Worm (Caenorhabditis elegans) whole organism, young adult: ENCODE measurements around the gene nhr-20.

Experiments used
- B0019.2 ChIP-seq: fragments of 200-800 bp; sonication (Bioruptor generic); conservative IDR thresholded peaks from 2 replicates; pipeline ENCODE4 v1.3.6; 2022; ENCODE audit warnings: missing genetic modification reagents, missing genetic modification characterization, missing compliant biosample characterization
- B0035.1 ChIP-seq: sonication (generic microtip); optimal IDR thresholded peaks from 2 replicates; lab custom pipeline; 2016; ENCODE audit warnings: missing genetic modification characterization, mild to moderate bottlenecking, missing compliant biosample characterization, missing genotype, missing genetic modification reagents
- B0261.1 ChIP-seq: sonication (generic microtip); optimal IDR thresholded peaks from 2 replicates; lab custom pipeline; 2016; ENCODE audit warnings: mild to moderate bottlenecking, missing genetic modification characterization, moderate library complexity, missing compliant biosample characterization
- F23B12.7 ChIP-seq: sonication (generic microtip); optimal IDR thresholded peaks from 2 replicates; lab custom pipeline; 2017; ENCODE audit warnings: missing genetic modification characterization, mild to moderate bottlenecking, missing compliant biosample characterization, antibody characterized with exemption, moderate library complexity; ENCODE audit not compliant: insufficient read depth
- F33H1.4 ChIP-seq: fragments of 200-800 bp; sonication (Bioruptor generic); IDR thresholded peaks from 2 replicates; pipeline ENCODE4 v1.3.6; 2022; ENCODE audit warnings: missing genetic modification reagents, missing genetic modification characterization, missing compliant biosample characterization
- F55B11.4 ChIP-seq: sonication (generic microtip); optimal IDR thresholded peaks from 2 replicates; lab custom pipeline; 2016; ENCODE audit warnings: missing compliant biosample characterization, missing genetic modification characterization, borderline replicate concordance; ENCODE audit not compliant: insufficient read depth
- F57A8.1 ChIP-seq: fragments of 200-800 bp; sonication (Bioruptor generic); optimal IDR thresholded peaks from 2 replicates; lab custom pipeline; 2018; ENCODE audit warnings: mild to moderate bottlenecking, missing genetic modification characterization, moderate library complexity, missing compliant biosample characterization
- F57C9.4 ChIP-seq: sonication (generic microtip); optimal IDR thresholded peaks from 2 replicates; lab custom pipeline; 2017; ENCODE audit warnings: mild to moderate bottlenecking, missing genetic modification characterization, missing compliant biosample characterization
- K11D2.4 ChIP-seq: fragments of 200-800 bp; sonication (Bioruptor generic); IDR thresholded peaks from 2 replicates; pipeline ENCODE4 v1.3.6; 2022; ENCODE audit warnings: missing genetic modification reagents, missing genetic modification characterization, missing compliant biosample characterization
- K12H6.12 ChIP-seq: fragments of 200-800 bp; sonication (Bioruptor generic); optimal IDR thresholded peaks from 2 replicates; lab custom pipeline; 2018; ENCODE audit warnings: mild to moderate bottlenecking, missing genetic modification characterization, missing compliant biosample characterization
- T07F8.4 ChIP-seq: sonication (generic microtip); optimal IDR thresholded peaks from 2 replicates; lab custom pipeline; 2016; ENCODE audit warnings: mild to moderate bottlenecking, missing genetic modification characterization, moderate library complexity, missing compliant biosample characterization
- Y79H2A.3 ChIP-seq: fragments of 200-800 bp; sonication (Bioruptor generic); conservative IDR thresholded peaks from 2 replicates; pipeline ENCODE4 v1.3.6; 2022; ENCODE audit warnings: missing genetic modification reagents, missing genetic modification characterization, missing compliant biosample characterization
- akir-1 ChIP-seq: fragments of 200-800 bp; sonication (Bioruptor generic); optimal IDR thresholded peaks from 2 replicates; lab custom pipeline; 2018; ENCODE audit warnings: mild to moderate bottlenecking, missing genetic modification characterization, moderate library complexity, missing compliant biosample characterization
- ama-1 ChIP-seq, 3 experiments: fragments of 150-350 bp in 1 of 3; sonication (generic microtip) in 2 of 3; optimal IDR thresholded peaks; 2 replicates each; lab custom pipeline; 2014 to 2018; ENCODE audit warnings: missing biosample characterization in 2 of 3, missing genetic modification characterization in 2 of 3, missing genetic modification reagents in 2 of 3
- aptf-2 ChIP-seq: fragments of 200-800 bp; sonication (Bioruptor generic); conservative IDR thresholded peaks from 2 replicates; pipeline ENCODE4 v1.3.6; 2022; ENCODE audit warnings: missing genetic modification reagents, missing genetic modification characterization, missing compliant biosample characterization
- atf-7 ChIP-seq: sonication (generic microtip); optimal IDR thresholded peaks from 2 replicates; lab custom pipeline; 2017; ENCODE audit warnings: mild to moderate bottlenecking, missing genetic modification characterization, missing compliant biosample characterization
- attf-3 ChIP-seq: fragments of 200-800 bp; sonication (Bioruptor generic); conservative IDR thresholded peaks from 2 replicates; pipeline ENCODE4 v1.3.6; 2022; ENCODE audit warnings: missing genetic modification reagents, missing genetic modification characterization, missing compliant biosample characterization
- attf-5 ChIP-seq: fragments of 200-800 bp; sonication (Bioruptor generic); optimal IDR thresholded peaks from 2 replicates; lab custom pipeline; 2018; ENCODE audit warnings: mild to moderate bottlenecking, missing genetic modification characterization, missing compliant biosample characterization
- attf-6 ChIP-seq: fragments of 200-800 bp; sonication (Bioruptor generic); IDR thresholded peaks from 2 replicates; pipeline ENCODE4 v1.3.6; 2022; ENCODE audit warnings: missing genetic modification reagents, missing genetic modification characterization, missing compliant biosample characterization
- ccch-3 ChIP-seq: fragments of 200-800 bp; sonication (Bioruptor generic); optimal IDR thresholded peaks from 2 replicates; lab custom pipeline; 2018; ENCODE audit warnings: mild to moderate bottlenecking, missing genetic modification characterization, missing compliant biosample characterization
- cebp-1 ChIP-seq, 2 experiments: fragments of 200-800 bp in 1 of 2; sonication (Bioruptor generic) in 1 of 2; sonication (generic microtip) in 1 of 2; IDR thresholded peaks in 1 of 2; optimal IDR thresholded peaks in 1 of 2; 2 replicates each; pipeline versions ENCODE4 v1.3.6 to Lab custom; 2017 to 2022; ENCODE audit warnings: missing compliant biosample characterization in 2 of 2, missing genetic modification characterization in 2 of 2, mild to moderate bottlenecking in 1 of 2, missing genetic modification reagents in 1 of 2, moderate library complexity in 1 of 2
- cebp-2 ChIP-seq: fragments of 200-800 bp; sonication (Bioruptor generic); IDR thresholded peaks from 2 replicates; pipeline ENCODE4 v1.3.6; 2022; ENCODE audit warnings: missing genetic modification characterization, missing compliant biosample characterization
- ceh-40 ChIP-seq: fragments of 200-800 bp; sonication (Bioruptor generic); IDR thresholded peaks from 2 replicates; pipeline ENCODE4 v1.3.6; 2022; ENCODE audit warnings: missing genetic modification characterization, missing compliant biosample characterization
- ceh-79 ChIP-seq: sonication (generic microtip); optimal IDR thresholded peaks from 2 replicates; lab custom pipeline; 2017; ENCODE audit warnings: mild to moderate bottlenecking, missing genetic modification characterization, missing compliant biosample characterization
- dox-1 ChIP-seq: fragments of 200-800 bp; sonication (Bioruptor generic); IDR thresholded peaks from 2 replicates; pipeline ENCODE4 v1.3.6; 2022; ENCODE audit warnings: missing genetic modification reagents, missing genetic modification characterization, missing compliant biosample characterization
- dpff-1 ChIP-seq: sonication (generic microtip); optimal IDR thresholded peaks from 2 replicates; lab custom pipeline; 2017; ENCODE audit warnings: mild to moderate bottlenecking, missing genetic modification characterization, missing compliant biosample characterization
- efl-1 ChIP-seq: fragments of 150-350 bp; optimal IDR thresholded peaks from 2 replicates; lab custom pipeline; 2014; ENCODE audit warnings: missing biosample characterization, missing genetic modification reagents, missing genetic modification characterization
- egl-18 ChIP-seq: fragments of 200-800 bp; sonication (Bioruptor generic); IDR thresholded peaks from 2 replicates; pipeline ENCODE4 v1.3.6; 2022; ENCODE audit warnings: missing genetic modification reagents, missing genetic modification characterization, missing compliant biosample characterization
- gei-17 ChIP-seq: fragments of 200-800 bp; sonication (Bioruptor generic); optimal IDR thresholded peaks from 2 replicates; lab custom pipeline; 2018; ENCODE audit warnings: mild to moderate bottlenecking, missing genetic modification characterization, missing compliant biosample characterization
- hrde-1 ChIP-seq: sonication (generic microtip); optimal IDR thresholded peaks from 2 replicates; lab custom pipeline; 2016; ENCODE audit warnings: missing genetic modification characterization, mild to moderate bottlenecking, missing compliant biosample characterization, moderate library complexity, missing genotype, missing genetic modification reagents, borderline replicate concordance
- lin-54 ChIP-seq: fragments of 200-800 bp; sonication (Bioruptor generic); optimal IDR thresholded peaks from 2 replicates; lab custom pipeline; 2018; ENCODE audit warnings: mild to moderate bottlenecking, missing genetic modification characterization, missing compliant biosample characterization
- lsy-27 ChIP-seq: sonication (generic microtip); optimal IDR thresholded peaks from 2 replicates; lab custom pipeline; 2017; ENCODE audit warnings: missing genetic modification characterization, mild to moderate bottlenecking, missing compliant biosample characterization, antibody characterized with exemption, missing genotype, borderline replicate concordance; ENCODE audit not compliant: insufficient read depth
- madf-6 ChIP-seq: fragments of 200-800 bp; sonication (Bioruptor generic); IDR thresholded peaks from 2 replicates; pipeline ENCODE4 v1.3.6; 2022; ENCODE audit warnings: missing genetic modification reagents, missing genetic modification characterization, missing compliant biosample characterization
- mxl-1 ChIP-seq: sonication (generic microtip); optimal IDR thresholded peaks from 2 replicates; lab custom pipeline; 2016; ENCODE audit warnings: missing genetic modification characterization, missing compliant biosample characterization
- nfyb-1 ChIP-seq: fragments of 200-800 bp; sonication (Bioruptor generic); IDR thresholded peaks from 2 replicates; pipeline ENCODE4 v1.3.6; 2022; ENCODE audit warnings: missing genetic modification reagents, missing genetic modification characterization, missing compliant biosample characterization
- nhr-90 ChIP-seq: sonication (generic microtip); optimal IDR thresholded peaks from 2 replicates; lab custom pipeline; 2016; ENCODE audit warnings: missing genotype, mild to moderate bottlenecking, missing genetic modification characterization, missing compliant biosample characterization
- pha-4 ChIP-seq: fragments of 150-350 bp; sonication (generic microtip); optimal IDR thresholded peaks from 2 replicates; lab custom pipeline; 2014; ENCODE audit warnings: missing biosample characterization, missing genetic modification reagents, missing genetic modification characterization
- repo-1 ChIP-seq: sonication (generic microtip); optimal IDR thresholded peaks from 2 replicates; lab custom pipeline; 2017; ENCODE audit warnings: mild to moderate bottlenecking, missing genetic modification characterization, missing compliant biosample characterization
- sea-2 ChIP-seq: fragments of 200-800 bp; sonication (Bioruptor generic); IDR thresholded peaks from 2 replicates; pipeline ENCODE4 v1.3.6; 2022; ENCODE audit warnings: missing genetic modification characterization, missing compliant biosample characterization
- snpc-1.1 ChIP-seq: sonication (generic microtip); optimal IDR thresholded peaks from 2 replicates; lab custom pipeline; 2017; ENCODE audit warnings: missing genetic modification characterization, mild to moderate bottlenecking, missing compliant biosample characterization, antibody characterized with exemption, moderate library complexity, missing genotype, missing genetic modification reagents; ENCODE audit not compliant: insufficient read depth
- somi-1 ChIP-seq: fragments of 200-800 bp; sonication (Bioruptor generic); optimal IDR thresholded peaks from 2 replicates; lab custom pipeline; 2018; ENCODE audit warnings: mild to moderate bottlenecking, missing genetic modification characterization, missing compliant biosample characterization
- tlf-1 ChIP-seq: fragments of 200-800 bp; sonication (Bioruptor generic); optimal IDR thresholded peaks from 2 replicates; lab custom pipeline; 2018; ENCODE audit warnings: mild to moderate bottlenecking, missing genetic modification characterization, missing compliant biosample characterization
- unc-130 ChIP-seq: sonication (generic microtip); optimal IDR thresholded peaks from 2 replicates; lab custom pipeline; 2016; ENCODE audit warnings: missing genetic modification reagents, missing genetic modification characterization, missing compliant biosample characterization
- zim-3 ChIP-seq: sonication (generic microtip); optimal IDR thresholded peaks from 2 replicates; lab custom pipeline; 2017; ENCODE audit warnings: mild to moderate bottlenecking, missing genetic modification characterization, moderate library complexity, missing compliant biosample characterization
- ztf-25 ChIP-seq: fragments of 200-800 bp; sonication (Bioruptor generic); IDR thresholded peaks from 2 replicates; pipeline ENCODE4 v1.3.6; 2022; ENCODE audit warnings: missing genetic modification reagents, missing genetic modification characterization, missing compliant biosample characterization
- ztf-26 ChIP-seq: sonication (generic microtip); optimal IDR thresholded peaks from 2 replicates; lab custom pipeline; 2017; ENCODE audit warnings: missing genetic modification characterization, missing compliant biosample characterization

nhr-20 gene

ce11 chrIII:4195306-4196008 is 37.6 kb downstream of the nhr-20 start (continued):
- no peak for TF ChIP-seq hrde-1 (tag; lab: Kevin White, UChicago)
- TF ChIP-seq K12H6.12 = peak; percentile 39
- no peak for TF ChIP-seq lsy-27 (tag; lab: Kevin White, UChicago)
- peak; percentile 66 for TF ChIP-seq madf-6 (GFP tag; lab: Robert Waterston, UW)
- TF ChIP-seq egl-18 (GFP tag; lab: Robert Waterston, UW) = no peak
- TF ChIP-seq akir-1 (GFP tag; lab: Kevin White, UChicago) = no peak
- TF ChIP-seq repo-1 = peak; percentile 86
- TF ChIP-seq Y79H2A.3 (GFP tag; lab: Robert Waterston, UW) = no peak
- TF ChIP-seq T07F8.4 = no peak
- TF ChIP-seq efl-1 (GFP tag; lab: Kevin White, UChicago) = no peak
- TF ChIP-seq nhr-90 = peak; percentile 59
- TF ChIP-seq atf-7 (tag; lab: Kevin White, UChicago) = peak; percentile 84
- TF ChIP-seq attf-6 = 0 out of 2 replicates have a peak, but pooled peaks have one; percentile 9
- peak; percentile 73 for TF ChIP-seq gei-17 (GFP tag; lab: Kevin White, UChicago)
- no peak for TF ChIP-seq pha-4 (tag; lab: Kevin White, UChicago)
- peak; percentile 91 for TF ChIP-seq nfyb-1 (GFP tag; lab: Robert Waterston, UW)
- TF ChIP-seq zim-3 (tag; lab: Kevin White, UChicago) = peak; percentile 74
- TF ChIP-seq ztf-25 (GFP tag; lab: Robert Waterston, UW) = no peak
- no peak for TF ChIP-seq aptf-2 (GFP tag; lab: Robert Waterston, UW)
- TF ChIP-seq tlf-1 (GFP tag; lab: Kevin White, UChicago) = peak; percentile 77
- TF ChIP-seq sea-2 (GFP tag; lab: Robert Waterston, UW) = no peak
- peak; percentile 46 for TF ChIP-seq dox-1
- peak; percentile 11 for TF ChIP-seq mxl-1
- peak; percentile 54 for TF ChIP-seq lin-54
- TF ChIP-seq B0261.1 (tag; lab: Kevin White, UChicago) = peak; percentile 14
- TF ChIP-seq unc-130 (GFP tag; lab: Kevin White, UChicago) = no peak
- TF ChIP-seq F55B11.4 (tag; lab: Kevin White, UChicago) = no peak
- TF ChIP-seq B0019.2 = no peak
- TF ChIP-seq F57A8.1 (GFP tag; lab: Kevin White, UChicago) = no peak
- no peak for TF ChIP-seq cebp-2 (GFP tag; lab: Robert Waterston, UW)
- peak; percentile 64; the same call in 1 of the 2 replicates for TF ChIP-seq ceh-40 (GFP tag; lab: Robert Waterston, UW)
- TF ChIP-seq ztf-26 (tag; lab: Kevin White, UChicago) = peak; percentile 56
- TF ChIP-seq dpff-1 (tag; lab: Kevin White, UChicago) = peak; percentile 96
- TF ChIP-seq ceh-79 (tag; lab: Kevin White, UChicago) = peak; percentile 33
- peak; percentile 73 for TF ChIP-seq K11D2.4 (GFP tag; lab: Robert Waterston, UW)
- TF ChIP-seq F57C9.4 = peak; percentile 62
- no peak for TF ChIP-seq B0035.1
- TF ChIP-seq F23B12.7 = no peak
- TF ChIP-seq attf-5 = peak; percentile 24
- no peak for TF ChIP-seq snpc-1.1 (tag; lab: Kevin White, UChicago)
- TF ChIP-seq ccch-3 (GFP tag; lab: Kevin White, UChicago) = no peak
- TF ChIP-seq F33H1.4 (GFP tag; lab: Robert Waterston, UW) = 0 out of 2 replicates have a peak, but pooled peaks have one; percentile 11
- TF ChIP-seq cebp-1 (GFP tag; IDR thresholded peaks at IDR 0.05; lab: Robert Waterston, UW) = no peak
- TF ChIP-seq cebp-1 (tag; optimal IDR thresholded peaks at IDR 0.05; lab: Kevin White, UChicago) = peak; percentile 62
- TF ChIP-seq attf-3 (GFP tag; lab: Robert Waterston, UW) = no peak
- peak; percentile 96 for TF ChIP-seq ama-1 (optimal IDR thresholded peaks at IDR 0.05; lab: Kevin White, UChicago)
- peak in 1 of 2 experiments; percentile 68 for TF ChIP-seq ama-1 (GFP tag; optimal IDR thresholded peaks at IDR 0.05; lab: Kevin White, UChicago)
- TF ChIP-seq somi-1 (GFP tag; lab: Kevin White, UChicago) = no peak
